Worm (Caenorhabditis elegans) whole organism, midembryonic: ENCODE measurements around the gene ubh-1.

ENCODE experiments used
- T22C8.4 ChIP-seq: fragments of 200-800 bp; sonication (Bioruptor generic); IDR thresholded peaks from 2 replicates; pipeline ENCODE4 v1.3.6; 2022; ENCODE audit warnings: missing genetic modification characterization, missing compliant biosample characterization
- cog-1 ChIP-seq: sonication (generic microtip); optimal IDR thresholded peaks from 2 replicates; lab custom pipeline; 2016; ENCODE audit warnings: missing genetic modification characterization, missing compliant biosample characterization
- flt-1 ChIP-seq: fragments of 200-800 bp; sonication (Bioruptor generic); IDR thresholded peaks from 2 replicates; pipeline ENCODE4 v1.3.6; 2022; ENCODE audit warnings: missing genetic modification characterization, missing compliant biosample characterization
- klf-2 ChIP-seq: fragments of 200-800 bp; sonication (Bioruptor generic); conservative IDR thresholded peaks from 2 replicates; pipeline ENCODE4 v1.3.6; 2022; ENCODE audit warnings: missing genetic modification reagents, missing genetic modification characterization, missing compliant biosample characterization
- med-1 ChIP-seq: sonication (generic microtip); optimal IDR thresholded peaks from 2 replicates; lab custom pipeline; 2017; ENCODE audit warnings: missing genetic modification characterization, mild to moderate bottlenecking, missing compliant biosample characterization, antibody characterized with exemption, missing genetic modification reagents; ENCODE audit not compliant: insufficient read depth
- ref-1 ChIP-seq: fragments of 200-800 bp; sonication (Bioruptor generic); conservative IDR thresholded peaks from 2 replicates; pipeline ENCODE4 v1.3.6; 2022; ENCODE audit warnings: missing genetic modification reagents, missing genetic modification characterization, missing compliant biosample characterization
- tab-1 ChIP-seq: fragments of 200-800 bp; sonication (Bioruptor generic); IDR thresholded peaks from 2 replicates; pipeline ENCODE4 v1.3.6; 2022; ENCODE audit warnings: missing genetic modification characterization, missing compliant biosample characterization
- ztf-23 ChIP-seq: fragments of 200-800 bp; sonication (Bioruptor generic); IDR thresholded peaks from 2 replicates; pipeline ENCODE4 v1.3.6; 2022; ENCODE audit warnings: missing genetic modification reagents, missing genetic modification characterization, missing compliant biosample characterization
- ztf-29 ChIP-seq: fragments of 200-800 bp; sonication (Bioruptor generic); IDR thresholded peaks from 2 replicates; pipeline ENCODE4 v1.3.6; 2022; ENCODE audit warnings: missing genetic modification reagents, missing genetic modification characterization, missing compliant biosample characterization

The ubh-1 gene

DNA sequence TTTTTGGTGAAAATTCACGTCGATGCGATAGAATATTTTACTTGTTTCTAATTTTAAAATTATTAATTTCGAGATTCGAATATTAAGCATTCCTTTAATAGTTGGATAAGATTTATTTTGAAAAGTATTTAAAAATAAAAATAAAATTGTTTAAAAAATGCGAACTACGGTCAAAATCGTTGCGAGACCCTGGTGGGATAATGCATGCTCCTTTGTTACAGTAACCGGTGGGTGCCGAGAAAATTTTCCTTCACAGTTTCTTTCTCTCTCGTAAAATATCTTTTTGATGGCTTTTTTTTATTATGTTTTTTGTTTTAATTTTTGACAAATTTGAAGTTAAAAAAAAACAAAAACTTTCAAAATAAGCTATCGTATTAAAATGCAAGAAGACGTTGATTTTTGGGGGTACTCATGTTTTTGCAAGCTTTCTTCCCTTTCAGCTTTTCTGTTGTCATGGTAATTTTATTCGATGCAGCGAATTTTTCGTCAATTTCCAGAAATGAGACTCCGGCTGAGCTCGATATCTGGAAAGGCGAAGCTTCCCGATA lies 14.5 kb downstream of the ubh-1 start, which contains the start of gene dgtr-1:
Gene dgtr-1 (plus strand): TSS at position 498 of the 548 bp plus-strand sequence.
- TF ChIP-seq klf-2, result no peak
- TF ChIP-seq cog-1 (tag; lab: Kevin White, UChicago), result no peak

DNA sequence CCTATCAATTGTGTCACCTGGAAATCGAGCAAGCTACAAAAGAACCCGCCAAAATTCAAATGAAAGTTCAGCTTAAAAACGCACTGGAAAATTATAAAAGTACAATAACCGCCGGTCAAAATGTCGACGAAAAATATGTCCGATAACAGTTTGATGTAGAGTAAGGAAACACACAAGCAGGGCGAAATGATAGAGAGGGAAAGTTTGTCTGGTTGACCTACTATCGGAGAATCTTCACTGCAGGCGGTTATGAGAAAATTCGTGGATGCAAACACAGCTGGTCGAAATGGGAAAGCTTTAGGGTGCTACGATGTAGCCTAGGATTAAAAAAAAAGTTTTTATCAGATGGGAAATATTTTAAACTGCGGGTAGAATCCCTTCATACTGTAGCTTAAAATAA lies 15.9 kb downstream of the ubh-1 start:
- TF ChIP-seq ztf-29 (GFP tag; lab: Robert Waterston, UW) (no peak), flt-1 (GFP tag; lab: Robert Waterston, UW) (no peak), med-1 (GFP tag; lab: Kevin White, UChicago) (no peak), T22C8.4 (GFP tag; lab: Robert Waterston, UW) (no peak), tab-1 (GFP tag; lab: Robert Waterston, UW) (no peak), ztf-23 (GFP tag; lab: Robert Waterston, UW) (no peak), ref-1 (no peak), klf-2 (no peak), cog-1 (tag; lab: Kevin White, UChicago) (no peak)

DNA sequence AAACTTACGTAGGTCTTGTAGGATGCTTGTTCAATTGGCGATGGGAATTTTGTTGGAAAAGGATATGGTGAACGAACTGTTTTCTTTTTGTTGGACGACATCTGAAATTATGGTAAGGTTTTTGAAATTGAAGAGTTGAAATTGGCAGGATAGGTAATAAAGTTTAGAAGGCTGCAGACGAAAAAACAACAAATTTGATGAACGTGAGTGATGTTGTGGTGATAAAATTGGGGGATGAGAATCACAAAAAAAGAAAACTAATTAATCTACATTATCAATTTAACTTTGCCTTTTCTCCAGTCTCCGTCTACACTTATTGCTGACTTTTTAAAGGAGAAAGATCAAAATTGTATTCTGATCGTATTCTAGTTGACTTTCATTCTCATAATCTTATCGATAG lies 17.4 kb downstream of the ubh-1 start, which contains the start of gene cpt-6:
Gene cpt-6 (minus strand): TSS at position 101 of the 400 bp plus-strand sequence.
- TF ChIP-seq cog-1 (tag; lab: Kevin White, UChicago), result no peak
- TF ChIP-seq ref-1, result no peak
- TF ChIP-seq med-1 (GFP tag; lab: Kevin White, UChicago), result no peak
- TF ChIP-seq ztf-29 (GFP tag; lab: Robert Waterston, UW), result no peak
- TF ChIP-seq ztf-23 (GFP tag; lab: Robert Waterston, UW), result no peak
- no peak for TF ChIP-seq klf-2
- no peak for TF ChIP-seq T22C8.4 (GFP tag; lab: Robert Waterston, UW)
- TF ChIP-seq tab-1 (GFP tag; lab: Robert Waterston, UW), result no peak
- no peak for TF ChIP-seq flt-1 (GFP tag; lab: Robert Waterston, UW)

DNA sequence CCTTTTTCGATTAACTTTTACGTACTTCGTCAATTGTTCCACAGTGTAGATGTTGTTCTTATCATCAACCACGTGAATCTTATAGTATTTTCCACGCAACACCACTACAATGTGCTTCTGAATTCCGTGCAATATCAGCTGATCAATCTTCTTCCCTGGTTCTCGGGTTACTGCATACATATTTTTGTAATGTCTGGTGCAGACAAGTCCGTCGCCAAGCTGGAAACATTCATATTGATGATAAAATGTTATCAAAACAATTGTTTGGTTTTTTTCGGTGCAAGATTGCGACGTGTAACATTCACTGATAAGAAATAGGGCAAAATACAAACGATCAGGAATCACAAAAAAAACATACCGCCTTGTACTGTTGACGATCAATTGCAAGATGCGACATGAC lies 18.7 kb downstream of the ubh-1 start:
- TF ChIP-seq med-1 (GFP tag; lab: Kevin White, UChicago) (no peak), flt-1 (GFP tag; lab: Robert Waterston, UW) (no peak), T22C8.4 (GFP tag; lab: Robert Waterston, UW) (no peak), ztf-29 (GFP tag; lab: Robert Waterston, UW) (no peak), cog-1 (tag; lab: Kevin White, UChicago) (no peak)

DNA sequence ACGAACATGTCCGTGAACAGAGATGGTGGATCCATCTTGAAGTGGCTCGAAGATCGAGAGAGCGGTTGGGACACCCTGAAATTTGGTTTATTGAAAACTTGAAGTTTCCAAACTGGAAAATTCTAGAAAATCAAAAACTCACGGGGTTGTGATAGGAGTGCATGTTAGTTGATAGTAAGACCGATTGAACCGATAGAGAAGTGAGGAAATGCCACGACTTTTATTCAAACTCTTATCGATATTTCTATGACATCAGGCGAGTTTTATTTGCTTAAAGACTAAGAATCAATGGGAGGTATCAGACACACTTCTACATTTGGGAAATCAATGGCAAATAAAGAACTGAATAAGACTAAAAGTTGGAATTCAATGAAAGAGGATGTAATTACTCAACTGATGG lies 22.4 kb downstream of the ubh-1 start, which contains the start of gene lec-10:
Gene lec-10 (minus strand): TSS at position 272 of the 400 bp plus-strand sequence.
- 0 out of 2 replicates have a peak, but pooled peaks have one; percentile 12 for TF ChIP-seq T22C8.4 (GFP tag; lab: Robert Waterston, UW)
- no peak for TF ChIP-seq cog-1 (tag; lab: Kevin White, UChicago)

DNA sequence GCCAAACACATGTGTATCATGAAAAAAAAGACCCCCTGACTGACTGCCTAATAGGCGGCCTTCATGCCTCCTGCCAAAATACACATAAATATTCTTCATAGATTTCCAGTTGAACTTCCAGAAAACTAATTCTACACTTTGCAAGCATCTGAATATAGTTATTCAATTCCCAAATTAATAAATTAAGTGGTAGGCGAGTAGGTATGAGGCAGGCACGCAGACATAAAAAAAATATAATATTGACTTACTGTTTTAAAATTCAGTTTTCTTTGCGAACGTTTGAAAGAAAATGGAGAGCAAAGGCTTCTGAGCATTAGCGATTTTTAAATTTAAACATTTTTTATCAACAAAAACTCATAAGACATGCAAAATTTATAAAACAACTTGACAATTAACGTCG lies 23.3 kb downstream of the ubh-1 start:
- no peak for TF ChIP-seq ztf-29 (GFP tag; lab: Robert Waterston, UW)
- TF ChIP-seq T22C8.4 (GFP tag; lab: Robert Waterston, UW), result no peak
- TF ChIP-seq flt-1 (GFP tag; lab: Robert Waterston, UW), result no peak
- no peak for TF ChIP-seq klf-2
- no peak for TF ChIP-seq ref-1
- no peak for TF ChIP-seq tab-1 (GFP tag; lab: Robert Waterston, UW)
- no peak for TF ChIP-seq med-1 (GFP tag; lab: Kevin White, UChicago)
- no peak for TF ChIP-seq cog-1 (tag; lab: Kevin White, UChicago)
- no peak for TF ChIP-seq ztf-23 (GFP tag; lab: Robert Waterston, UW)

DNA sequence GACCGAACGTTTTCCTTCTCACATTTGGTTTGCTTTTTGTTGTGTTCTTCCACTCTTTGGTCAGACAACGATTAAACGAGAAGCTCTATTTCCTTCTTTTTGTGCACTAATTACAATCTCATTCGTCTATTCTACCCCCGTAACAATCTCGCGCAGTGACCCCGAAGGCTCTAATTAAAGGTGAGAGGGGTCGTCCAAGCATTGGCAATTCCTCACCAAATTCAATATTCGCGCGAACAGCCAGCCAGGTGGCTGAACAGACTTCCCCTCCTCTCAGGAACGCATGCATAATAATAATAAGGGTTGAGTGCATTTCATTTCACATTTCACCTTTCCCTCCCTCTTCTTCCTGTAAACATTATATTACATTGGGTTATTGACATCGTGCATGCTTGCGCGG lies 26.1 kb downstream of the ubh-1 start:
- TF ChIP-seq ref-1 (no peak), flt-1 (GFP tag; lab: Robert Waterston, UW) (no peak), tab-1 (GFP tag; lab: Robert Waterston, UW) (no peak), T22C8.4 (GFP tag; lab: Robert Waterston, UW) (no peak), cog-1 (tag; lab: Kevin White, UChicago) (peak; percentile 12), med-1 (GFP tag; lab: Kevin White, UChicago) (no peak), klf-2 (no peak), ztf-29 (GFP tag; lab: Robert Waterston, UW) (no peak)

DNA sequence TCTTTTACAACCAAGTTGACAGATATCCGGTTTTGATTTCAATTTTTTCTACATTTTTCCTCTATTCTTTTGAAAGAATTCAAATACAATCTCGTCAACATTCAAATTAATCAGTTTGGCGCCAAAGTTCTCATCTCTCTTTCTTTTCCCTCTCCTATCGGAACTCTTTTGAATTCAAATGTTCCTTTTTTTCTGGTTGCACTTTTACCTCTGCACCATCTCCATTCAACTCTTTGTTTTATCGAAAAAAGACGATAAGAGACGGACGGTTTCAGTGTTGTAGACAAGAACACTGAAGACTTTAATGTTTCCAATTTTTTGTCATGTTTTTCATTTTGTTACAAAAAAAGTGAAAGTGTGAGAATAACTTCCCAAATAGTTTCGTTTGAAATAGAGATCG lies 35.2 kb downstream of the ubh-1 start:
- TF ChIP-seq tab-1 (GFP tag; lab: Robert Waterston, UW) (no peak), flt-1 (GFP tag; lab: Robert Waterston, UW) (no peak), klf-2 (no peak), ztf-23 (GFP tag; lab: Robert Waterston, UW) (no peak), med-1 (GFP tag; lab: Kevin White, UChicago) (no peak), cog-1 (tag; lab: Kevin White, UChicago) (no peak), ztf-29 (GFP tag; lab: Robert Waterston, UW) (no peak), T22C8.4 (GFP tag; lab: Robert Waterston, UW) (no peak), ref-1 (no peak)

DNA sequence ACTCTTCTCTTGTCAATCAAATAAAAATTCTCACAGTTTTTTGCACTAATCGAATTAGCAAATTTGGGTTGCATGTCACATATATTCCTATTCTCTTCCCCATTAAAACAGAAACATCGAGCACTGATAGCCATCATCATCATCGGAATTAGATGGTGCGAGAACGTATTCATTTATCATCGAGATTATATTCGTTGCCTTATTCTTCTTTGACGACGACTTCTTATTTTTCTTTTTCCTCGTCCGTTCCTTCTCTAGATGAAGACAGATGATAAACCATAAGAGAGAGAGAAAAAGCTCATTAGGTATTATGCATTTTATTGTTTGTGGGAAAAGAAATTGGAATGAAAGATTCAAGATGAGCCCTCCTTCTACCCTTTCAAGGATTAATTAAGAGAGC lies 40.0 kb downstream of the ubh-1 start:
- TF ChIP-seq klf-2, result no peak
- TF ChIP-seq ref-1, result no peak
- no peak for TF ChIP-seq med-1 (GFP tag; lab: Kevin White, UChicago)
- TF ChIP-seq tab-1 (GFP tag; lab: Robert Waterston, UW), result no peak
- no peak for TF ChIP-seq flt-1 (GFP tag; lab: Robert Waterston, UW)
- no peak for TF ChIP-seq cog-1 (tag; lab: Kevin White, UChicago)
- TF ChIP-seq ztf-29 (GFP tag; lab: Robert Waterston, UW), result no peak

DNA sequence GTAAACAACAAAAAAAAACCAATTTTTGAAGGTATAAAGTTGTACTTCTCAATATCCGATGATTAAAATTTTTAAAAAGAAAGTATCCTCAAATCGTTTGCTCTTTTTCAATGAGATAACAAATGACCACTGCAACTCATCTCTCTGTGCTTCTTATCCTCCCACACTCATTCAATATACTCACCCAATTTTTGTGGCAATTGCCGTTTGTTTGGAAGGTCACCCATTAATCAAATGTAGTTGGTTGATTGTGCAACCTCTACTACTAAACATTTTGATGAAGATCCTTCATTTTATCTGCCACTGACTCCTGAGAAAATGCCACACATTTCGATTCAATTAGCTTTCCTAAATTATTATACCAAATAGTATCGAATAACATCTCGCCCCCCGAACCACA lies 43.5 kb downstream of the ubh-1 start:
- TF ChIP-seq med-1 (GFP tag; lab: Kevin White, UChicago) (no peak), tab-1 (GFP tag; lab: Robert Waterston, UW) (no peak), klf-2 (no peak), ztf-29 (GFP tag; lab: Robert Waterston, UW) (no peak), cog-1 (tag; lab: Kevin White, UChicago) (no peak), T22C8.4 (GFP tag; lab: Robert Waterston, UW) (no peak), ztf-23 (GFP tag; lab: Robert Waterston, UW) (no peak), ref-1 (no peak), flt-1 (GFP tag; lab: Robert Waterston, UW) (no peak)
